Worm (Caenorhabditis elegans): ENCODE measurements around the gene mig-32.

mig-32 gene

ce11 chrIV:12078112-12078812 lies 13.8 kb downstream of the mig-32 start, which contains the start of gene tmed-1:
Gene tmed-1 (minus strand): TSS chrIV:12078162.
- TF ChIP-seq lsl-1 (GFP tag; optimal IDR thresholded peaks at IDR 0.05) (peak; percentile 66), Y79H2A.3 (GFP tag; conservative IDR thresholded peaks at IDR 0.05) (no peak), ceh-91 (GFP tag; IDR thresholded peaks at IDR 0.05) (0 out of 2 replicates have a peak, but pooled peaks have one; percentile 32), madf-6 (GFP tag; IDR thresholded peaks at IDR 0.05) (peak; percentile 42; the same call in 1 of the 2 replicates), F33H1.4 (GFP tag; IDR thresholded peaks at IDR 0.05) (peak; percentile 62)

- no peak for TF ChIP-seq ceh-91 (GFP tag; IDR thresholded peaks at IDR 0.05)
- no peak for TF ChIP-seq D2030.7 (GFP tag; IDR thresholded peaks at IDR 0.05)
- no peak for TF ChIP-seq ceh-100 (GFP tag; IDR thresholded peaks at IDR 0.05)
- no peak for TF ChIP-seq chd-7 (tag; optimal IDR thresholded peaks at IDR 0.05)
- TF ChIP-seq hlh-12 (tag; optimal IDR thresholded peaks at IDR 0.05): no peak
- TF ChIP-seq F57C9.4 (tag; optimal IDR thresholded peaks at IDR 0.05): no peak
- no peak for TF ChIP-seq snpc-4 (GFP tag; optimal IDR thresholded peaks at IDR 0.05)
- TF ChIP-seq snpc-4 (tag; optimal IDR thresholded peaks at IDR 0.05): no peak
- no peak for TF ChIP-seq T07F8.4 (tag; optimal IDR thresholded peaks at IDR 0.05)
- TF ChIP-seq K11D2.4 (GFP tag; IDR thresholded peaks at IDR 0.05): no peak
Observed at ce11 chrIV:12075497-12075896, 16.5 kb downstream of the mig-32 start, which contains the start of gene K08E4.7. Gene K08E4.7 (plus strand): TSS chrIV:12075797.

- TF ChIP-seq ztf-18 (tag; optimal IDR thresholded peaks at IDR 0.05) (no peak), fkh-3 (tag; optimal IDR thresholded peaks at IDR 0.05) (no peak), F57A8.1 (GFP tag; optimal IDR thresholded peaks at IDR 0.05) (no peak), B0261.1 (tag; optimal IDR thresholded peaks at IDR 0.05) (no peak), mes-4 (tag; optimal IDR thresholded peaks at IDR 0.05) (no peak), snpc-1.1 (tag; optimal IDR thresholded peaks at IDR 0.05; ENCODE audit: insufficient read depth) (no peak), madf-3 (GFP tag; IDR thresholded peaks at IDR 0.05) (no peak)
Observed at ce11 chrIV:12068590-12068989, 23.4 kb downstream of the mig-32 start, which contains the start of gene bath-37. Gene bath-37 (plus strand): TSS chrIV:12068890.

- TF ChIP-seq lin-54 (GFP tag; optimal IDR thresholded peaks at IDR 0.05) (no peak), him-1 (tag; optimal IDR thresholded peaks at IDR 0.05) (no peak), rpc-1 (optimal IDR thresholded peaks at IDR 0.05) (no peak), rpc-1 (tag; optimal IDR thresholded peaks at IDR 0.05) (no peak), sdz-38 (tag; optimal IDR thresholded peaks at IDR 0.05) (no peak), F23B12.7 (tag; optimal IDR thresholded peaks at IDR 0.05; ENCODE audit: insufficient read depth) (no peak), lsy-27 (tag; optimal IDR thresholded peaks at IDR 0.05; ENCODE audit: borderline replicate concordance, insufficient read depth) (no peak)
Observed at ce11 chrIV:12061229-12061628, 30.8 kb downstream of the mig-32 start, which contains the start of gene K08E4.8. Gene K08E4.8 (minus strand): TSS chrIV:12061329.

ce11 chrIV:12057508-12057907 lies 34.5 kb downstream of the mig-32 start, which contains the start of gene K08E4.3:
Gene K08E4.3 (plus strand): TSS chrIV:12057742.
- TF ChIP-seq aptf-2 (GFP tag; conservative IDR thresholded peaks at IDR 0.05) (no peak), nhr-90 (tag; optimal IDR thresholded peaks at IDR 0.05) (no peak), repo-1 (tag; optimal IDR thresholded peaks at IDR 0.05) (no peak), sptf-2 (GFP tag; optimal IDR thresholded peaks at IDR 0.05) (no peak), ztf-26 (tag; optimal IDR thresholded peaks at IDR 0.05) (no peak), D2030.7 (GFP tag; IDR thresholded peaks at IDR 0.05) (no peak), sea-2 (GFP tag; IDR thresholded peaks at IDR 0.05) (no peak), Y67H2A.10 (GFP tag; conservative IDR thresholded peaks at IDR 0.05) (no peak), rpc-1 (optimal IDR thresholded peaks at IDR 0.05) (no peak), rpc-1 (tag; optimal IDR thresholded peaks at IDR 0.05) (no peak), bed-2 (GFP tag; IDR thresholded peaks at IDR 0.05) (no peak), mcd-1 (GFP tag; IDR thresholded peaks at IDR 0.05) (no peak), ceh-27 (GFP tag; optimal IDR thresholded peaks at IDR 0.05) (no peak), madf-10 (tag; optimal IDR thresholded peaks at IDR 0.05) (no peak), dpl-1 (GFP tag; optimal IDR thresholded peaks at IDR 0.05) (no peak)
